Worm (Caenorhabditis elegans): ENCODE measurements around the gene xpb-1.

Gene xpb-1

ce11 chrIII:11554701-11555111 lies 28.2 kb downstream of the xpb-1 start (continued):
- TF ChIP-seq lin-13 (GFP tag; optimal IDR thresholded peaks at IDR 0.05) (peak; percentile 7), rnt-1 (tag; optimal IDR thresholded peaks at IDR 0.05) (no peak), blmp-1 (tag; optimal IDR thresholded peaks at IDR 0.05) (no peak), pag-3 (tag; optimal IDR thresholded peaks at IDR 0.05; ENCODE audit: borderline replicate concordance, insufficient read depth) (no peak), lin-14 (GFP tag; optimal IDR thresholded peaks at IDR 0.05) (peak; percentile 68), fkh-8 (tag; optimal IDR thresholded peaks at IDR 0.05) (no peak), lir-3 (tag; optimal IDR thresholded peaks at IDR 0.05; ENCODE audit: poor library complexity) (no peak), C34B4.2 (tag; optimal IDR thresholded peaks at IDR 0.05) (no peak), nhr-90 (tag; optimal IDR thresholded peaks at IDR 0.05; ENCODE audit: poor library complexity) (peak; percentile 67), aly-2 (tag; optimal IDR thresholded peaks at IDR 0.05) (no peak), ces-1 (GFP tag; optimal IDR thresholded peaks at IDR 0.05) (no peak), elt-2 (tag; optimal IDR thresholded peaks at IDR 0.05) (no peak), unc-98 (GFP tag; IDR thresholded peaks at IDR 0.05) (no peak), lin-35 (GFP tag; optimal IDR thresholded peaks at IDR 0.05) (peak; percentile 15 to 57), snpc-4 (tag; optimal IDR thresholded peaks at IDR 0.05) (no peak), irx-1 (tag; optimal IDR thresholded peaks at IDR 0.05) (no peak), skn-1 (tag; optimal IDR thresholded peaks at IDR 0.05) (no peak), efl-1 (optimal IDR thresholded peaks at IDR 0.05) (peak in 1 of 2 experiments; percentile 32), efl-1 (GFP tag; optimal IDR thresholded peaks at IDR 0.05 in 1 of 2) (peak; percentile 8 to 92), fos-1 (tag; optimal IDR thresholded peaks at IDR 0.05) (no peak), F16B12.6 (tag; optimal IDR thresholded peaks at IDR 0.05) (no peak), nhr-11 (tag; optimal IDR thresholded peaks at IDR 0.05) (no peak), nhr-237 (tag; optimal IDR thresholded peaks at IDR 0.05) (no peak), unc-62 (GFP tag; optimal IDR thresholded peaks at IDR 0.05) (no peak), snu-23 (GFP tag; optimal IDR thresholded peaks at IDR 0.05) (peak; percentile 64), ztf-11 (tag; optimal IDR thresholded peaks at IDR 0.05) (no peak), ama-1 (optimal IDR thresholded peaks at IDR 0.05) (no peak), elt-3 (tag; optimal IDR thresholded peaks at IDR 0.05) (peak in 1 of 6 experiments; percentile 49), hlh-4 (tag; optimal IDR thresholded peaks at IDR 0.05) (no peak), sox-4 (tag; optimal IDR thresholded peaks at IDR 0.05) (no peak), nhr-47 (tag; optimal IDR thresholded peaks at IDR 0.05) (peak; percentile 45), sptf-1 (tag; optimal IDR thresholded peaks at IDR 0.05) (no peak), ceh-82 (tag; optimal IDR thresholded peaks at IDR 0.05) (no peak), nhr-28 (tag; optimal IDR thresholded peaks at IDR 0.05) (no peak), C16A3.4 (tag; optimal IDR thresholded peaks at IDR 0.05) (no peak), zip-4 (GFP tag; optimal IDR thresholded peaks at IDR 0.05) (no peak), jun-1 (tag; optimal IDR thresholded peaks at IDR 0.05) (no peak), isw-1 (GFP tag; IDR thresholded peaks at IDR 0.05) (no peak), efl-3 (GFP tag; optimal IDR thresholded peaks at IDR 0.05) (no peak), mep-1 (tag; optimal IDR thresholded peaks at IDR 0.05) (peak; percentile 11), egl-27 (tag; optimal IDR thresholded peaks at IDR 0.05) (no peak), swsn-7 (tag; optimal IDR thresholded peaks at IDR 0.05) (no peak), nhr-77 (tag; optimal IDR thresholded peaks at IDR 0.05) (no peak), dsc-1 (tag; optimal IDR thresholded peaks at IDR 0.05) (no peak), alr-1 (tag; optimal IDR thresholded peaks at IDR 0.05; ENCODE audit: borderline replicate concordance) (no peak), unc-130 (tag; optimal IDR thresholded peaks at IDR 0.05) (no peak), vab-15 (tag; optimal IDR thresholded peaks at IDR 0.05) (no peak), dpl-1 (GFP tag; optimal IDR thresholded peaks at IDR 0.05) (peak in 1 of 3 experiments; percentile 12), xbp-1 (tag; optimal IDR thresholded peaks at IDR 0.05) (no peak), unc-86 (tag; optimal IDR thresholded peaks at IDR 0.05) (no peak), ceh-8 (GFP tag; optimal IDR thresholded peaks at IDR 0.05) (no peak), fkh-10 (GFP tag; optimal IDR thresholded peaks at IDR 0.05) (no peak), nhr-12 (tag; optimal IDR thresholded peaks at IDR 0.05) (no peak), ceh-88 (GFP tag; IDR thresholded peaks at IDR 0.05) (no peak)
